Worm (Caenorhabditis elegans): ENCODE data around the gene Y80D3A.8.

The Y80D3A.8 gene

DNA sequence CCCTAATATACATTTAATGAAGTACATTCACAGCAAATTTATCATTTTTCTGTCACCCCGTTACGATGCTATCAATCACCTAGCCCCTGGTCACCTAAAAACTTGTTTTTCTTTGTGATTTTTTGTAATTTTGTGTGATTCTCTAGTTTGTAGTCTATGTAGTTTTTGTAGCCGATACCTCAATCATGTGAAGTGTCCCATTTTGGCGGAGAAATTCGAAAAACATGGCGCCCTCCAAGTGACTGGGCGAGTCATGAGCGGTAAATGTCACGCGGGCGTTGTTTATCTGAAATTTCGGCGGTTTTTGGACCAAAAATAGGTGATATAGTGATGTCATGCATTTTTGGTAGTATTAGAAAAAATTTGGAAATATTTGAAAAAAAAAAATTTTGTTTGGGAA, 9.7 kb upstream of the Y80D3A.8 start:
- TF ChIP-seq ref-1 (GFP tag; conservative IDR thresholded peaks at IDR 0.05) (no peak), ztf-23 (GFP tag; IDR thresholded peaks at IDR 0.05) (no peak), med-1 (GFP tag; optimal IDR thresholded peaks at IDR 0.05; ENCODE audit: insufficient read depth) (no peak), tab-1 (GFP tag; IDR thresholded peaks at IDR 0.05) (no peak), flt-1 (GFP tag; IDR thresholded peaks at IDR 0.05) (no peak), klf-2 (GFP tag; conservative IDR thresholded peaks at IDR 0.05) (no peak), cog-1 (tag; optimal IDR thresholded peaks at IDR 0.05) (no peak), T22C8.4 (GFP tag; IDR thresholded peaks at IDR 0.05) (no peak), ztf-29 (GFP tag; IDR thresholded peaks at IDR 0.05) (no peak)

DNA sequence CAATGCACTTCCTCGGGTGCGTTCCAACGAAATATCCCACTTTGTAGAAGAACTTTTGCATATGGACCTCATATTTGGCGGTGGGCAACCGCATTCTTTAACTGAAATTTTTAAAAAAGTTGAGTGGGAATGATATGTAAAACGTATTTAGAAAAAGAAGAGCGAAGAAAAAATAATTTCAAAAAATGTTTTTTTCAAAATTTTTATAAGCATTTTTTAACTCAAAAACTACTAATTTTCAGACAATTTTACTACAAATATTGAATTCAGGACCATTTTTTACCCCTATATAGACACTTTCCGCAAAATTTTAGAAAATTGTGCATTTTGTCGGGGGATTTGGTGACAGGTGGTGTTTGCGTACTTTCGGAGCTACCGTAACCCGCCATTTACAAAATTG, 9.2 kb upstream of the Y80D3A.8 start, which contains the start of gene ptr-22:
Gene ptr-22, minus strand, starts transcription at position 101 of the 400 bp plus-strand sequence.
- TF ChIP-seq med-1 (GFP tag; optimal IDR thresholded peaks at IDR 0.05; ENCODE audit: insufficient read depth) (no peak), T22C8.4 (GFP tag; IDR thresholded peaks at IDR 0.05) (no peak), flt-1 (GFP tag; IDR thresholded peaks at IDR 0.05) (no peak), tab-1 (GFP tag; IDR thresholded peaks at IDR 0.05) (no peak), ztf-29 (GFP tag; IDR thresholded peaks at IDR 0.05) (no peak), ztf-23 (GFP tag; IDR thresholded peaks at IDR 0.05) (no peak), cog-1 (tag; optimal IDR thresholded peaks at IDR 0.05) (no peak)

DNA sequence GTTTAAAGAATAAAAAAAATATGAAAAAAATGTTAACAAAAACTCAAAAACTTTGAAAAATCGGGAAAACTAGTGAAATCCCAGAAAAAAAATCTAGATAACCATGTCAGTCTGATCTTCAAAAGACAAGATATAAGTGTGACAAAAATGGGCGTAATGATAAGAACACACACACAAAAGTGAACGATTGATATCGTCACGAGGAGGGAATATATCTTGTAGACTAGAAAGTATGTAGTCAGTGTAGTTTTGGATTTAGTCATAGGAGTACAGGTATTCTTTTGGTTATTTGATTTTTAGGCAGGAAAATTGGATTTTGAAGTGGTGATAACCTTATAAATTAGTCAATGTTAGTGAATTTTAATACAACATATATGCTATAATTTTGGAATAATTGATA, 5.9 kb upstream of the Y80D3A.8 start:
- TF ChIP-seq tab-1 (GFP tag; IDR thresholded peaks at IDR 0.05) (no peak), med-1 (GFP tag; optimal IDR thresholded peaks at IDR 0.05; ENCODE audit: insufficient read depth) (no peak), ztf-29 (GFP tag; IDR thresholded peaks at IDR 0.05) (no peak), klf-2 (GFP tag; conservative IDR thresholded peaks at IDR 0.05) (no peak), ztf-23 (GFP tag; IDR thresholded peaks at IDR 0.05) (no peak), ref-1 (GFP tag; conservative IDR thresholded peaks at IDR 0.05) (no peak), flt-1 (GFP tag; IDR thresholded peaks at IDR 0.05) (no peak), cog-1 (tag; optimal IDR thresholded peaks at IDR 0.05) (no peak), T22C8.4 (GFP tag; IDR thresholded peaks at IDR 0.05) (no peak)

DNA sequence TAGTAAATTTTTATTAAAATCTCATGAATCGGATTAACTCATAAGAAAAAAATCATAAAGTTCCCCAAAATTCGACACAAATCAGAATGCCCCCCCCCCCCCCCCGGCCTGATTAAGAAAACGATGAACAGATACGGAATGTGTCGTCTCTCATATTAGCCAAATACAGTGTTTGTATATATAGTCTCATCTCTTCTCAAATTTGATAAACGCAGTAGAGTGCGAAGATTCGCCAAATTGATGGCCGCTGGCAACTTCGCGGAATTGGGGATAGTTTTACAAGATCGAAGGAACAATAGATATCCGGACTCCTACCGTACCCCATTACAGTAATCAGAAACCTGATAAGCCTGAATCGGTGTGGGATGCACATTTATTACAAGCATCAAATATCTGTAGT, 2.9 kb upstream of the Y80D3A.8 start:
- TF ChIP-seq ztf-29 (GFP tag; IDR thresholded peaks at IDR 0.05) (no peak), ref-1 (GFP tag; conservative IDR thresholded peaks at IDR 0.05) (no peak), ztf-23 (GFP tag; IDR thresholded peaks at IDR 0.05) (no peak), flt-1 (GFP tag; IDR thresholded peaks at IDR 0.05) (no peak)

DNA sequence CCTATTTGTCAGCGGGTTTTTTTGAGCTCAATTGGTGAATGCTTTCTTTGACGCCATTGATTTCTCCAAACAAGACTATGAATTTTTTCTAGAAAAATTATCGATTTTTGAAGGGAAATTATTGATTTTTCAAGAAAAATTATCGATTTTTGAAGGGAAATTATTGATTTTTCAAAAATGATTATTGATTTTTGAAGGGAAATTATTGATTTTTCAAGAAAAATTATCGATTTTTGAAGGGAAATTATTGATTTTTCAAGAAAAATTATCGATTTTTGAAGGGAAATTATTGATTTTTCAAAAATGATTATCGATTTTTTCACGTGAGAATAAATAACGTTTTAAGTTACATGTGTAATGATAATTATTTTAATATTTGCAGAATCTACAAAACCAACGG, 385 bp downstream of the Y80D3A.8 start:
- TF ChIP-seq T22C8.4 (GFP tag; IDR thresholded peaks at IDR 0.05), result peak; percentile 93

DNA sequence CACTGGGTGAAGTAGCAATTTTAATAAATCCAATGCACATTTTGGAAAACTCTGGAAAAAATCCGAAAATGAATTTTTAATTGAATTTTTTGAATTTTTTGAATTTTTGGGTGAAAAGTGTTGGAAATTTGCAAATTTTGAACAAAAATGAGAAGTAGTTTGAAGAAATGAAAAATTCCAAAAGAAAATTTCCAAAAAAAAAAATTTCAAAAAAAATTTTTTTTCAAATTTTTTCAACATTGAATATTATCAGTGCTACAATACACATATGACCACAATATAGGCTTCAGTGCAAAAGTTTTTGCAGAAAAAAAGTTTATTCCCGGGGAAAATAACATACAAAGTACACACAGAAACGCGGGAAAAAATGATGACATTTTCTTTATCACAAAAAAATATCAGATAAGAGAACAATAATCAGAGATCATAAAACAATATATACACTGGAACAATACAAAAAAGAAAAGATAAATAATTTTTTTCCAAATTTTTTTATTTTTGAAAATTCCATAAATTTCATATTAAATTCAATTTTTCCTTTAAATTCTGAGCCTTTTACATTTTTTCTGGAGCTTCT, 16.9 kb downstream of the Y80D3A.8 start, which contains the start of gene hrg-10:
Gene hrg-10, minus strand, starts transcription at position 51 of the 577 bp plus-strand sequence.
- TF ChIP-seq klf-2 (GFP tag; conservative IDR thresholded peaks at IDR 0.05), result no peak
- TF ChIP-seq med-1 (GFP tag; optimal IDR thresholded peaks at IDR 0.05; ENCODE audit: insufficient read depth), result no peak
- TF ChIP-seq ztf-23 (GFP tag; IDR thresholded peaks at IDR 0.05), result no peak
- TF ChIP-seq ref-1 (GFP tag; conservative IDR thresholded peaks at IDR 0.05), result no peak

DNA sequence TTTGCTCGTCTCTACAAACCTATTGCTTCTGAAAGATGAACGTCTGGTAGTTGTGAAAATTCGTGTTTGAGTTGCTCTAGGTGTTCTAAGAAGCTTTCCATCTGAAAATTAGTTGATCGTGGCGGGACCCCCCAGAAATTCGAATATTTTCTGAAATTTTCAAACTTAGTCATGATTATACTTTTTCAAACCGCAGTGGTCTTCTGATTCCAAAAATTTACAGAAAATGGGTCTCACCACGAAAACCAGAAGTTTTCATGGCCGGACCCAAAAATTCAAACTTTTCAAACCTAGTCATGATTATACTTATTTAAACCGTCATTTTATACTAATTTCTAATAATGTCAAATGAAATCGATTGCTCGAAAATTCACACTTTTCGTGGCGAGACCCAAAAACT, 19.6 kb downstream of the Y80D3A.8 start, which contains the start of gene ztf-20:
Gene ztf-20, minus strand, starts transcription at position 101 of the 400 bp plus-strand sequence.
- no peak for TF ChIP-seq ztf-29 (GFP tag; IDR thresholded peaks at IDR 0.05)
- TF ChIP-seq T22C8.4 (GFP tag; IDR thresholded peaks at IDR 0.05), result no peak
- no peak for TF ChIP-seq klf-2 (GFP tag; conservative IDR thresholded peaks at IDR 0.05)
- TF ChIP-seq med-1 (GFP tag; optimal IDR thresholded peaks at IDR 0.05; ENCODE audit: insufficient read depth), result no peak
- TF ChIP-seq ref-1 (GFP tag; conservative IDR thresholded peaks at IDR 0.05), result no peak

DNA sequence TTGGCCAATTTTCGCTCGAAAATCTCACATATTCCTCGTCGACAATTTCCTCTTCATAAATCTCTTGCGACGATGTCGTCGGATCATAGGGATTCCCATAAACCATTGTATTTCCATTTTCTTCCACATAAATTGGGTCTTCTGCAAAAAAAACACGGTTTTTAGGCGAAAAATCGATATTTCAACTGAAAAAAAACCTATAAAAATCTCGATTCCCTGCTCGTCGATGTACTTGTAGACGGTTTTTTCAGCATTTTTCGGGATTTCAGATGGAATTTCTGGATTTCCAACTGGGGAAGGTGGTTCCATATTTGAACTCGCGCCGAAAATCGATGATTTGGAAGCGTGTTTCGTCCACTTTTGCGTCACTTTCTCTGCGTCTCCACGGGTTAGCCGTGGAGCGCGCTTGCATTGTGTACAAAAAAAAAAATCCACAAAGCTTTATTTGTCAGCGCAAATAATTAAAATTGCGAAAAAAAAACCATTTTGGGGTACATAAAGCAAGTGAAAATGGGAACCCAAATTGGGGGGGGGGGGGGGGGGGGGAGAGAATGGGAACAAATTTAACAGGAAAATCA, 27.1 kb downstream of the Y80D3A.8 start, which contains the start of gene Y39B6A.43:
Gene Y39B6A.43, minus strand, starts transcription at position 351 of the 578 bp plus-strand sequence.
- TF ChIP-seq flt-1 (GFP tag; IDR thresholded peaks at IDR 0.05) (peak; percentile 88), med-1 (GFP tag; optimal IDR thresholded peaks at IDR 0.05; ENCODE audit: insufficient read depth) (no peak), ref-1 (GFP tag; conservative IDR thresholded peaks at IDR 0.05) (no peak), tab-1 (GFP tag; IDR thresholded peaks at IDR 0.05) (0 out of 2 replicates have a peak, but pooled peaks have one; percentile 62), klf-2 (GFP tag; conservative IDR thresholded peaks at IDR 0.05) (0 out of 2 replicates have a peak, but pooled peaks have one; percentile 17), cog-1 (tag; optimal IDR thresholded peaks at IDR 0.05) (peak; percentile 84), ztf-29 (GFP tag; IDR thresholded peaks at IDR 0.05) (no peak), ztf-23 (GFP tag; IDR thresholded peaks at IDR 0.05) (peak; percentile 83), T22C8.4 (GFP tag; IDR thresholded peaks at IDR 0.05) (peak; percentile 54)

DNA sequence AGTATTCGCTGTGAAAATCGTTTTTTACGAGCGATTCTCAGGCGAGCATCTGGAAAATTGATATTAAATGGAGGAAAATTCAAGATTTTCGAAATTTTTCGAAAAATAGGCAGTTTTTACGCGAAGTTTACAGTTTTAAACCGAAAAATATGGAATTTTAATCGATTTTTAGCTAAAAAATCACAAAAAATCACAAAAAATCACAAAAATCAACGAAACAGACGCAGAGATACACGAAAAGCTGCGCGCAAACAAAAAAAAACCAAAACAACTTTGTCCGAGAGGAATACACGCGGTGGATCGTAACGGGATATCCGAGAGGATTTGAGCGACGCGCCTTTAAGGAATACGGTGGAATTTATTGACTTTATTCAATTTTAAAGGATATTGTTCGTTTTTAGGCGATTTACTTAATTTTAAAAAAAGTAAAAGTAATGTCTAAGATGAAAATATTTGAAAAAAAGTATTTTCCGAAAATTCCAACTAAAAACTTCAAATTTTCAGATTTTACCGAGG, 29.2 kb downstream of the Y80D3A.8 start, which contains the start of gene Y39B6A.42:
Gene Y39B6A.42, minus strand, starts transcription at position 51 of the 516 bp plus-strand sequence.
- TF ChIP-seq ref-1 (GFP tag; conservative IDR thresholded peaks at IDR 0.05) (no peak), T22C8.4 (GFP tag; IDR thresholded peaks at IDR 0.05) (no peak), ztf-29 (GFP tag; IDR thresholded peaks at IDR 0.05) (no peak), ztf-23 (GFP tag; IDR thresholded peaks at IDR 0.05) (no peak), cog-1 (tag; optimal IDR thresholded peaks at IDR 0.05) (no peak), tab-1 (GFP tag; IDR thresholded peaks at IDR 0.05) (no peak), flt-1 (GFP tag; IDR thresholded peaks at IDR 0.05) (no peak), med-1 (GFP tag; optimal IDR thresholded peaks at IDR 0.05; ENCODE audit: insufficient read depth) (no peak), klf-2 (GFP tag; conservative IDR thresholded peaks at IDR 0.05) (no peak)

DNA sequence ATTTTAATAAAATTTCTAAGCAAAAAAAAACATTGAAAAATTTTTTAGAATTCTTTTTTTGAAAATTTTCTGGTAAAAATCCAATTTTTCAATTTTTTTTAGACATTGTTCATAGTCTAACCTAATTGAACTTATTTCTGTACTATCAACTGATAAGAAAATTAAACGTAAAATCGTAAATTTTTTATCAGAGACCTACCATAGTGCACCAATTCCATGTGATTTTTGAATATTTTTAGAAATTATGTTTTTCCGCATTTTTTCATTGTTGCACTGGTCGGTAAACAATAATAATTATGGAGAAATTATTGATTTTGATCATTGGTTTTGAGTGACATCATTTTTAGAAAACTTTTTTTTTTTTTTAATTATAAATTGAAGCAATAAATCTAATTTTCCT, 36.1 kb downstream of the Y80D3A.8 start:
- TF ChIP-seq ref-1 (GFP tag; conservative IDR thresholded peaks at IDR 0.05), result no peak
- no peak for TF ChIP-seq flt-1 (GFP tag; IDR thresholded peaks at IDR 0.05)
- TF ChIP-seq tab-1 (GFP tag; IDR thresholded peaks at IDR 0.05), result no peak
- no peak for TF ChIP-seq klf-2 (GFP tag; conservative IDR thresholded peaks at IDR 0.05)
- no peak for TF ChIP-seq med-1 (GFP tag; optimal IDR thresholded peaks at IDR 0.05; ENCODE audit: insufficient read depth)
- TF ChIP-seq ztf-23 (GFP tag; IDR thresholded peaks at IDR 0.05), result no peak
- no peak for TF ChIP-seq T22C8.4 (GFP tag; IDR thresholded peaks at IDR 0.05)
- no peak for TF ChIP-seq cog-1 (tag; optimal IDR thresholded peaks at IDR 0.05)
- no peak for TF ChIP-seq ztf-29 (GFP tag; IDR thresholded peaks at IDR 0.05)
